Fruit fly (Drosophila melanogaster) whole organism, prepupa: ENCODE data around the gene stas.

ENCODE experiments used
- CG10631 ChIP-seq: fragments of 200-800 bp; sonication (Bioruptor generic); optimal IDR thresholded peaks from 2 replicates; lab custom pipeline; 2016; ENCODE audit warnings: missing biosample characterization, missing genetic modification characterization
- CG10669 ChIP-seq: fragments of 200-800 bp; sonication (Bioruptor generic); optimal IDR thresholded peaks from 3 replicates; lab custom pipeline; 2018; ENCODE audit warnings: missing biosample characterization, mild to moderate bottlenecking, missing genetic modification characterization, moderate library complexity
- CG11294 ChIP-seq: fragments of 200-800 bp; sonication (Bioruptor generic); IDR thresholded peaks from 2 replicates; pipeline ENCODE4 v1.3.6; 2022; ENCODE audit warnings: missing biosample characterization, missing genetic modification characterization
- CG11762 ChIP-seq: fragments of 200-800 bp; sonication (Bioruptor generic); optimal IDR thresholded peaks from 3 replicates; lab custom pipeline; 2016; ENCODE audit warnings: missing biosample characterization, missing genetic modification characterization; ENCODE audit not compliant: insufficient read depth
- CG15336 ChIP-seq: fragments of 200-800 bp; sonication (Bioruptor generic); IDR thresholded peaks from 2 replicates; pipeline ENCODE4 v1.3.6; 2022; ENCODE audit warnings: missing biosample characterization, missing genetic modification characterization
- CG16779 ChIP-seq: fragments of 200-800 bp; sonication (Bioruptor generic); optimal IDR thresholded peaks from 3 replicates; lab custom pipeline; 2017; ENCODE audit warnings: missing biosample characterization, mild to moderate bottlenecking, missing genetic modification characterization
- CG3032 ChIP-seq: fragments of 200-800 bp; optimal IDR thresholded peaks from 2 replicates; lab custom pipeline; 2019; ENCODE audit warnings: missing biosample characterization, mild to moderate bottlenecking, missing genetic modification characterization, moderate library complexity
- CG31627 ChIP-seq: fragments of 200-800 bp; sonication (Bioruptor generic); optimal IDR thresholded peaks from 3 replicates; lab custom pipeline; 2016; ENCODE audit warnings: missing biosample characterization, missing genetic modification characterization
- CG34406 ChIP-seq: fragments of 200-800 bp; sonication (Bioruptor generic); optimal IDR thresholded peaks from 3 replicates; lab custom pipeline; 2016; ENCODE audit warnings: missing biosample characterization, missing genetic modification characterization
- CG4318 ChIP-seq: fragments of 200-800 bp; sonication (Bioruptor generic); optimal IDR thresholded peaks from 3 replicates; lab custom pipeline; 2017; ENCODE audit warnings: missing biosample characterization, mild to moderate bottlenecking, missing genetic modification characterization
- CG6276 ChIP-seq: fragments of 200-800 bp; sonication (Bioruptor generic); optimal IDR thresholded peaks from 2 replicates; lab custom pipeline; 2017; ENCODE audit warnings: missing biosample characterization, mild to moderate bottlenecking, missing genetic modification characterization
- CG6792 ChIP-seq: fragments of 200-800 bp; sonication (Bioruptor generic); optimal IDR thresholded peaks from 3 replicates; lab custom pipeline; 2016; ENCODE audit warnings: missing biosample characterization, missing genetic modification characterization
- CG6808 ChIP-seq: fragments of 200-800 bp; sonication (Bioruptor generic); optimal IDR thresholded peaks from 3 replicates; lab custom pipeline; 2017; ENCODE audit warnings: missing biosample characterization, missing genetic modification characterization, mild to moderate bottlenecking, moderate library complexity, missing genetic modification reagents
- CG7368 ChIP-seq: fragments of 200-800 bp; sonication (Bioruptor generic); optimal IDR thresholded peaks from 3 replicates; lab custom pipeline; 2016; ENCODE audit warnings: missing biosample characterization, missing genetic modification characterization
- CG8119 ChIP-seq: fragments of 200-800 bp; sonication (Bioruptor generic); IDR thresholded peaks from 3 replicates; pipeline ENCODE4 v1.3.6; 2022; ENCODE audit warnings: missing biosample characterization, missing genetic modification characterization
- CG8319 ChIP-seq: fragments of 200-800 bp; sonication (Bioruptor generic); optimal IDR thresholded peaks from 3 replicates; lab custom pipeline; 2016; ENCODE audit warnings: missing biosample characterization, missing genetic modification characterization
- CG8632 ChIP-seq: fragments of 200-800 bp; sonication (Bioruptor generic); optimal IDR thresholded peaks from 3 replicates; lab custom pipeline; 2016; ENCODE audit warnings: missing biosample characterization, missing genetic modification characterization
- CG9139 ChIP-seq: fragments of 200-800 bp; sonication (Bioruptor generic); optimal IDR thresholded peaks from 3 replicates; lab custom pipeline; 2017; ENCODE audit warnings: missing biosample characterization, mild to moderate bottlenecking, missing genetic modification characterization
- Eip75B ChIP-seq: fragments of 200-800 bp; sonication (Bioruptor generic); optimal IDR thresholded peaks from 3 replicates; lab custom pipeline; 2016; ENCODE audit warnings: missing biosample characterization, missing genetic modification characterization
- Eip93F ChIP-seq: fragments of 200-800 bp; sonication (Bioruptor generic); optimal IDR thresholded peaks from 2 replicates; lab custom pipeline; 2016; ENCODE audit warnings: missing biosample characterization, mild to moderate bottlenecking, missing genetic modification characterization
- Ets21C ChIP-seq: fragments of 200-800 bp; sonication (Bioruptor generic); optimal IDR thresholded peaks from 3 replicates; lab custom pipeline; 2016; ENCODE audit warnings: missing biosample characterization, missing genetic modification characterization
- Ets96B ChIP-seq: fragments of 200-800 bp; optimal IDR thresholded peaks from 2 replicates; lab custom pipeline; 2019; ENCODE audit warnings: missing biosample characterization, mild to moderate bottlenecking, missing genetic modification characterization, moderate library complexity
- Gug ChIP-seq: fragments of 200-800 bp; sonication (Bioruptor generic); IDR thresholded peaks from 2 replicates; pipeline ENCODE4 v1.3.6; 2022; ENCODE audit warnings: missing biosample characterization, missing genetic modification characterization
- Hr38 ChIP-seq: sonication (Bioruptor generic); optimal IDR thresholded peaks from 2 replicates; lab custom pipeline; 2016; ENCODE audit warnings: missing biosample characterization, missing genetic modification characterization
- Hr39 ChIP-seq: fragments of 200-800 bp; sonication (Bioruptor generic); optimal IDR thresholded peaks from 2 replicates; lab custom pipeline; 2016; ENCODE audit warnings: missing biosample characterization, missing genetic modification characterization
- Hr4 ChIP-seq: fragments of 200-800 bp; sonication (Bioruptor generic); optimal IDR thresholded peaks from 3 replicates; lab custom pipeline; 2016; ENCODE audit warnings: missing biosample characterization, missing genetic modification characterization
- Lpt ChIP-seq: fragments of 200-800 bp; sonication (Bioruptor generic); optimal IDR thresholded peaks from 3 replicates; lab custom pipeline; 2016; ENCODE audit warnings: missing biosample characterization, missing genetic modification characterization
- Met ChIP-seq: fragments of 200-800 bp; sonication (Bioruptor generic); optimal IDR thresholded peaks from 3 replicates; lab custom pipeline; 2016; ENCODE audit warnings: missing biosample characterization, missing genetic modification characterization
- Smox ChIP-seq: fragments of 200-800 bp; sonication (Bioruptor generic); optimal IDR thresholded peaks from 3 replicates; lab custom pipeline; 2016; ENCODE audit warnings: missing biosample characterization, missing genetic modification characterization
- Sox102F ChIP-seq: fragments of 200-800 bp; sonication (Bioruptor generic); optimal IDR thresholded peaks from 2 replicates; lab custom pipeline; 2016; ENCODE audit warnings: missing biosample characterization, mild to moderate bottlenecking, missing genetic modification characterization
- Sox14 ChIP-seq: fragments of 200-800 bp; sonication (Bioruptor generic); optimal IDR thresholded peaks from 3 replicates; lab custom pipeline; 2016; ENCODE audit warnings: missing biosample characterization, missing genetic modification characterization
- achi ChIP-seq: fragments of 200-800 bp; sonication (Bioruptor generic); optimal IDR thresholded peaks from 3 replicates; lab custom pipeline; 2016; ENCODE audit warnings: missing biosample characterization, missing genetic modification characterization
- acj6 ChIP-seq: fragments of 200-800 bp; sonication (Bioruptor generic); optimal IDR thresholded peaks from 3 replicates; lab custom pipeline; 2016; ENCODE audit warnings: missing biosample characterization, missing genetic modification characterization
- cyc ChIP-seq: fragments of 200-800 bp; sonication (Bioruptor generic); optimal IDR thresholded peaks from 3 replicates; lab custom pipeline; 2016; ENCODE audit warnings: missing biosample characterization, missing genetic modification characterization
- dsx ChIP-seq: fragments of 200-800 bp; optimal IDR thresholded peaks from 3 replicates; lab custom pipeline; 2019; ENCODE audit warnings: missing biosample characterization, mild to moderate bottlenecking, missing genetic modification characterization, moderate library complexity; ENCODE audit not compliant: poor library complexity, severe bottlenecking
- eg ChIP-seq: fragments of 200-800 bp; sonication (Bioruptor generic); IDR thresholded peaks from 3 replicates; pipeline ENCODE4 v1.3.6; 2022; ENCODE audit warnings: missing biosample characterization, missing genetic modification characterization
- esn ChIP-seq: fragments of 200-800 bp; sonication (Bioruptor generic); optimal IDR thresholded peaks from 2 replicates; lab custom pipeline; 2016; ENCODE audit warnings: missing biosample characterization, mild to moderate bottlenecking, missing genetic modification characterization, moderate library complexity
- fd59A ChIP-seq: fragments of 200-800 bp; sonication (Bioruptor generic); optimal IDR thresholded peaks from 2 replicates; lab custom pipeline; 2017; ENCODE audit warnings: missing biosample characterization, mild to moderate bottlenecking, missing genetic modification characterization, missing genetic modification reagents
- fkh ChIP-seq: fragments of 200-800 bp; sonication (Bioruptor generic); optimal IDR thresholded peaks from 3 replicates; lab custom pipeline; 2017; ENCODE audit warnings: missing biosample characterization, mild to moderate bottlenecking, missing genetic modification characterization, moderate library complexity
- lz ChIP-seq: fragments of 200-800 bp; sonication (Bioruptor generic); optimal IDR thresholded peaks from 3 replicates; lab custom pipeline; 2016; ENCODE audit warnings: missing biosample characterization, missing genetic modification characterization
- net ChIP-seq: fragments of 200-800 bp; sonication (Bioruptor generic); optimal IDR thresholded peaks from 3 replicates; lab custom pipeline; 2016; ENCODE audit warnings: missing biosample characterization, missing genetic modification characterization
- pdm3 ChIP-seq: fragments of 200-800 bp; sonication (Bioruptor generic); optimal IDR thresholded peaks from 3 replicates; lab custom pipeline; 2016; ENCODE audit warnings: missing biosample characterization, missing genetic modification characterization
- salr ChIP-seq, 2 experiments: fragments of 200-800 bp; sonication (Bioruptor generic); optimal IDR thresholded peaks; 3 replicates each; lab custom pipeline; 2016 to 2018; ENCODE audit warnings: missing biosample characterization in 2 of 2, missing genetic modification characterization in 2 of 2, mild to moderate bottlenecking in 1 of 2
- spab ChIP-seq: fragments of 200-800 bp; sonication (Bioruptor generic); optimal IDR thresholded peaks from 2 replicates; lab custom pipeline; 2017; ENCODE audit warnings: missing biosample characterization, mild to moderate bottlenecking, missing genetic modification characterization, missing genetic modification reagents
- ss ChIP-seq, 2 experiments: fragments of 200-800 bp; sonication (Bioruptor generic); optimal IDR thresholded peaks; 2 replicates in 1 of 2; 3 replicates in 1 of 2; lab custom pipeline; 2017 to 2018; ENCODE audit warnings: mild to moderate bottlenecking in 2 of 2, missing biosample characterization in 2 of 2, missing genetic modification characterization in 2 of 2, moderate library complexity in 1 of 2
- topi ChIP-seq: fragments of 200-800 bp; sonication (Bioruptor generic); optimal IDR thresholded peaks from 3 replicates; lab custom pipeline; 2016; ENCODE audit warnings: missing biosample characterization, missing genetic modification characterization
- vri ChIP-seq: fragments of 200-800 bp; sonication (Bioruptor generic); optimal IDR thresholded peaks from 3 replicates; lab custom pipeline; 2016; ENCODE audit warnings: missing biosample characterization, mild to moderate bottlenecking, missing genetic modification characterization

stas gene

DNA sequence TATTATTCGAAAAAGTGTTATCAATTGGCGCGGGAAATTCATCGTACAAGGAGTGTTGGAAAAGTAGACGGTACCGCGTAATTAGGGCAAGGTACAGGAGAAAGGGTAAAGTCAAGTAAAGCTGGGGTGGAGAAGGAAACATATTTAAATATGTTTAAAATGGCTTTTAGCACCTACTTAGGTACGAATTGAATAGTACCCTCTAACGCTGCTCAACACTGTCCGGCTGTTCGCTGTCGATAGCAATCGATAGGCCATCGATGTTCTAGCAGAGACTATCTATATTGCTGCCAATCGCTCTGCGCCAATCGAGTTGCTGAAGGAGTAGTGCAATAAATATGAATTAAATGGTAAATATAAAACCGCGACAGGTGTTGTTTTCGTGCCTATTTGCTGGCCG is 28.4 kb downstream of the stas start, which contains the start of gene X11L (continued):
- peak; percentile 44 for TF ChIP-seq Gug
- peak; percentile 65 for TF ChIP-seq achi (GFP tag; lab: Kevin White, UChicago)
- TF ChIP-seq lz (GFP tag; lab: Kevin White, UChicago) = peak; percentile 81
- TF ChIP-seq spab (GFP tag; lab: Kevin White, UChicago) = no peak
- peak; percentile 80 for TF ChIP-seq pdm3 (GFP tag; lab: Kevin White, UChicago)
- peak; percentile 57 for TF ChIP-seq net
- no peak for TF ChIP-seq Eip93F (GFP tag; lab: Kevin White, UChicago)
- peak; percentile 68 for TF ChIP-seq Sox14
- peak; percentile 39 for TF ChIP-seq CG34406 (GFP tag; lab: Kevin White, UChicago)
- no peak for TF ChIP-seq Hr38 (GFP tag; lab: Kevin White, UChicago)
- peak; percentile 78 for TF ChIP-seq CG10631
- TF ChIP-seq CG11762 = peak; percentile 35
- 0 out of 2 replicates have a peak, but pooled peaks have one; percentile 25 for TF ChIP-seq CG15336
- TF ChIP-seq CG16779 = no peak
- TF ChIP-seq ss (GFP tag; optimal IDR thresholded peaks at IDR 0.05; lab: Kevin White, UChicago) = peak in 1 of 2 experiments; percentile 59
- TF ChIP-seq Smox (GFP tag; lab: Kevin White, UChicago) = peak; percentile 68
- peak; percentile 82 for TF ChIP-seq Hr39 (GFP tag; lab: Kevin White, UChicago)
- no peak for TF ChIP-seq fd59A (GFP tag; lab: Kevin White, UChicago)
- peak; percentile 81 for TF ChIP-seq CG31627 (GFP tag; lab: Kevin White, UChicago)
- TF ChIP-seq vri (GFP tag; lab: Kevin White, UChicago) = peak; percentile 73
- peak; percentile 79 for TF ChIP-seq topi (GFP tag; lab: Kevin White, UChicago)
- TF ChIP-seq acj6 (GFP tag; lab: Kevin White, UChicago) = peak; percentile 64
- TF ChIP-seq esn (GFP tag; lab: Kevin White, UChicago) = peak; percentile 82
- peak; percentile 81 for TF ChIP-seq cyc (GFP tag; lab: Kevin White, UChicago)
- no peak for TF ChIP-seq CG11294 (GFP tag; lab: Robert Waterston, UW)
- peak; percentile 57 for TF ChIP-seq CG7368 (GFP tag; lab: Kevin White, UChicago)
- no peak for TF ChIP-seq CG10669 (GFP tag; lab: Kevin White, UChicago)

DNA sequence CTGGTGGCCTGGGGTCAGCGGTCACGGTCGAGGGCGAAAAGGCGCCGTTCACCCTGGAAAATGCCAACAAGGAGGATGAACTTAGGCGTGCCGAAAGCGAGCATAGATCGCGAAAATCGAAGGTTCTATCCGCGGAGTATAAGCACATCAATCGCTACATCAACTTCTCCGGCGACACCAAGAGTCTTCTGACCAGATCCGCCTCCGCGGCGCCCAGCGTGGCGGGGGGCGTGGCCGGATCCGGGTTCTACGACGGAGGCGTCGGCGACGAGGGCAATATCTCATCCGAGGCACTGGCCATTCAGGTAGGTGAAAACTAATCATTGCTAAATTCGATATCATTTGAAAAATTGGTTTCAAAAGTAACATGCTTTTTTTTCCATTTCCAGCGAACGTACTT is 30.1 kb downstream of the stas start:
- no peak for TF ChIP-seq CG8319 (GFP tag; lab: Kevin White, UChicago)
- no peak for TF ChIP-seq cyc (GFP tag; lab: Kevin White, UChicago)
- TF ChIP-seq Hr39 (GFP tag; lab: Kevin White, UChicago) = no peak
- no peak for TF ChIP-seq lz (GFP tag; lab: Kevin White, UChicago)
- TF ChIP-seq CG7368 (GFP tag; lab: Kevin White, UChicago) = no peak
- TF ChIP-seq eg (GFP tag; lab: Robert Waterston, UW) = no peak
- TF ChIP-seq CG6276 (GFP tag; lab: Kevin White, UChicago) = no peak
- TF ChIP-seq CG9139 = no peak
- no peak for TF ChIP-seq CG6792 (GFP tag; lab: Kevin White, UChicago)
- no peak for TF ChIP-seq dsx (GFP tag; lab: Kevin White, UChicago)
- no peak for TF ChIP-seq spab (GFP tag; lab: Kevin White, UChicago)
- no peak for TF ChIP-seq CG16779
- no peak for TF ChIP-seq salr (GFP tag; optimal IDR thresholded peaks at IDR 0.05; lab: Kevin White, UChicago)
- TF ChIP-seq CG8119 (GFP tag; lab: Robert Waterston, UW) = no peak
- TF ChIP-seq CG6808 = no peak
- TF ChIP-seq Eip75B (GFP tag; lab: Kevin White, UChicago) = no peak

dm6 chrX:17595822-17596221 is 31.9 kb downstream of the stas start:
- TF ChIP-seq Hr38 (GFP tag; lab: Kevin White, UChicago) = no peak
- peak; percentile 72; the same call in 2 of the 3 replicates for TF ChIP-seq CG8119 (GFP tag; lab: Robert Waterston, UW)
- peak; percentile 76 for TF ChIP-seq CG10669 (GFP tag; lab: Kevin White, UChicago)
- TF ChIP-seq Smox (GFP tag; lab: Kevin White, UChicago) = peak; percentile 81
- peak; percentile 79 for TF ChIP-seq CG34406 (GFP tag; lab: Kevin White, UChicago)
- peak; percentile 76 for TF ChIP-seq achi (GFP tag; lab: Kevin White, UChicago)
- peak; percentile 69 for TF ChIP-seq CG3032 (tag; lab: Kevin White, UChicago)
- TF ChIP-seq Sox102F (GFP tag; lab: Kevin White, UChicago) = peak; percentile 80
- peak; percentile 80 for TF ChIP-seq CG6792 (GFP tag; lab: Kevin White, UChicago)
- peak; percentile 88 for TF ChIP-seq Met (GFP tag; lab: Kevin White, UChicago)
- peak; percentile 53 for TF ChIP-seq Ets21C (GFP tag; lab: Kevin White, UChicago)
- peak; percentile 69 for TF ChIP-seq Hr39 (GFP tag; lab: Kevin White, UChicago)
- peak; percentile 55 for TF ChIP-seq Hr4 (GFP tag; lab: Kevin White, UChicago)
- peak; percentile 75 for TF ChIP-seq CG15336
- peak; percentile 15 for TF ChIP-seq Lpt (GFP tag; lab: Kevin White, UChicago)
- peak; percentile 72 for TF ChIP-seq Eip93F (GFP tag; lab: Kevin White, UChicago)
- peak; percentile 42 for TF ChIP-seq salr (GFP tag; optimal IDR thresholded peaks at IDR 0.05; lab: Kevin White, UChicago)
- peak; percentile 81 for TF ChIP-seq CG8632 (GFP tag; lab: Kevin White, UChicago)
- TF ChIP-seq fkh (GFP tag; lab: Kevin White, UChicago) = no peak
- TF ChIP-seq Ets96B = peak; percentile 68
- peak; percentile 31 for TF ChIP-seq CG4318 (GFP tag; lab: Kevin White, UChicago)
